Fruit fly (Drosophila melanogaster) whole organism, embryonic: ENCODE measurements around the gene CG31244.

Experiments used
- CG3163 ChIP-seq: fragments of 200-800 bp; sonication (Bioruptor generic); optimal IDR thresholded peaks from 3 replicates; lab custom pipeline; 2016; ENCODE audit warnings: missing biosample characterization, missing genetic modification characterization
- Meics ChIP-seq: fragments of 200-800 bp; sonication (Bioruptor generic); optimal IDR thresholded peaks from 2 replicates; lab custom pipeline; 2017; ENCODE audit warnings: missing biosample characterization, mild to moderate bottlenecking, missing genetic modification characterization
- ato ChIP-seq: fragments of 200-800 bp; sonication (Bioruptor generic); IDR thresholded peaks from 2 replicates; pipeline ENCODE4 v1.3.6; 2022; ENCODE audit warnings: missing biosample characterization, missing genetic modification characterization; ENCODE audit not compliant: partially characterized antibody
- caup ChIP-seq: fragments of 200-800 bp; sonication (Bioruptor generic); optimal IDR thresholded peaks from 3 replicates; lab custom pipeline; 2017; ENCODE audit warnings: missing biosample characterization, mild to moderate bottlenecking, missing genetic modification characterization, moderate library complexity; ENCODE audit not compliant: severe bottlenecking
- corto ChIP-seq: fragments of 200-800 bp; sonication (Bioruptor generic); optimal IDR thresholded peaks from 2 replicates; lab custom pipeline; 2016; ENCODE audit warnings: missing biosample characterization, mild to moderate bottlenecking, missing genetic modification characterization, moderate library complexity
- crc ChIP-seq: fragments of 200-800 bp; sonication (Bioruptor generic); optimal IDR thresholded peaks from 2 replicates; lab custom pipeline; 2016; ENCODE audit warnings: missing biosample characterization, missing genetic modification characterization
- zfh2 ChIP-seq: fragments of 200-800 bp; sonication (Bioruptor generic); optimal IDR thresholded peaks from 2 replicates; lab custom pipeline; 2016; ENCODE audit warnings: missing biosample characterization, missing genetic modification characterization

- no peak for TF ChIP-seq crc
- TF ChIP-seq caup (GFP tag; lab: Kevin White, UChicago) = no peak
- no peak for TF ChIP-seq zfh2
- no peak for TF ChIP-seq Meics (GFP tag; lab: Kevin White, UChicago)
- no peak for TF ChIP-seq ato (GFP tag; lab: Robert Waterston, UW)
- TF ChIP-seq CG3163 (GFP tag; lab: Kevin White, UChicago) = no peak
- TF ChIP-seq corto (GFP tag; lab: Kevin White, UChicago) = no peak
Observed at dm6 chr3R:19398467-19398866, at the start of gene CG31244.
